Worm (Caenorhabditis elegans): Measurements from ENCODE around the gene C45G9.5.

The C45G9.5 gene

DNA sequence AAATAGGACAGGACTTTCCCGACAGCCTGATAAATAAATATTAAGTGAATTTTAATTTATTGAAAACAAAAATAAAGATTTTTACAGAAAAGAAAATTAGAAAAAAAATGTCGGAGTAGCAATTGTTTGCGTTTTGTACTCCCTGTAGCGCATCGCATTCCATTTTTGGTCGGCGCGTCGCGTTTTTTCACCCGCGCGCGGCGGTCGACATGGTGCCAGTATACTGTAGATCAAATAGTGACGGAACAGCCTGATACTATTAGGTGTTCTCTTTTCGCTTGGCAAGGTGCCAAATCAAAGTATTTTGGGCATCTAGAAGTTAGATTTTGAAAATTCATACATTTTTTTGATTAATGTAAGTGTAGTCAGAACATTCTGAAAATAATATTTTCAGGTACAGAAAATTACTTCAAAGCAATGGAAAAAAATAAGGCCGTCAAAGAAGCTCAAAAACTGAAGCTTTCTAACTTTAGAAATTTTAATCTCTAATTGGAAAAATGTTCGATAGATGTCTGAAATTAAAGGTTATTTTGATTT is 50.9 kb downstream of the C45G9.5 start:
- TF ChIP-seq aha-1 (tag) (peak; percentile 92), Y5F2A.4 (GFP tag; optimal IDR thresholded peaks at IDR 0.05) (no peak)

DNA sequence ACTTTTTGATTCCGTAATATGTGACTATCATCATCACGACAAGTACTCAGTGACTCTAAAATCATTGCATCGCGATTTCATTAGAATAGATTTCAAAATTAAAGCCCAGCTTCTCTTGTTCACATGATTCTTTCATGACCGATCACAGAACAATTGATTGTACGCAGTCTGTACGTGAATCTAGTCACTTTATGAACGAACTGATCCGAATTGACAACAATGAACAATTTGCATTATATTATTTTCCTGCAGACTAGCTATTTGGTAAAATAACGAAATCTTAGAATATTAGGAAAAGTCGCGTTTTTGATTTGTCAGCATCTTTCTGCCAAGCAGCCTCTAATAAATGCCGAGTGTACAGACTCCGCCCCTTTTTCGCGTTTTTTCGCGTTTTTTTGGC is 51.6 kb downstream of the C45G9.5 start:
- TF ChIP-seq F37D6.2 (tag; optimal IDR thresholded peaks at IDR 0.05) (no peak), aha-1 (tag) (peak; percentile 5), hif-1 (tag; optimal IDR thresholded peaks at IDR 0.05) (peak; percentile 17 to 57), unc-62 (GFP tag; optimal IDR thresholded peaks at IDR 0.05 in 1 of 2) (peak in 1 of 2 experiments; percentile 60), unc-62 (tag; optimal IDR thresholded peaks at IDR 0.05) (no peak), nhr-48 (tag; optimal IDR thresholded peaks at IDR 0.05) (peak; percentile 26)
